Fruit fly (Drosophila melanogaster) whole organism, embryonic: ENCODE measurements around the gene Uro.

Experiments used
- CG11085 ChIP-seq: fragments of 200-800 bp; sonication (Bioruptor generic); IDR thresholded peaks from 2 replicates; pipeline ENCODE4 v1.3.6; 2022; ENCODE audit warnings: missing biosample characterization, missing genetic modification characterization
- CG12219 ChIP-seq: fragments of 200-800 bp; sonication (Bioruptor generic); optimal IDR thresholded peaks from 3 replicates; lab custom pipeline; 2018; ENCODE audit warnings: missing biosample characterization, mild to moderate bottlenecking, missing genetic modification characterization
- CG12236 ChIP-seq: fragments of 200-800 bp; sonication (Bioruptor generic); optimal IDR thresholded peaks from 2 replicates; lab custom pipeline; 2016; ENCODE audit warnings: missing biosample characterization, missing genetic modification characterization
- CG13775 ChIP-seq: fragments of 200-800 bp; sonication (Bioruptor generic); optimal IDR thresholded peaks from 3 replicates; lab custom pipeline; 2017; ENCODE audit warnings: missing biosample characterization, mild to moderate bottlenecking, missing genetic modification characterization
- CG17328 ChIP-seq: fragments of 200-800 bp; sonication (Bioruptor generic); IDR thresholded peaks from 2 replicates; pipeline ENCODE4 v1.3.6; 2022; ENCODE audit warnings: missing biosample characterization, missing genetic modification characterization
- CG1832 ChIP-seq: fragments of 200-800 bp; sonication (Bioruptor generic); optimal IDR thresholded peaks from 2 replicates; lab custom pipeline; 2017; ENCODE audit warnings: missing biosample characterization, mild to moderate bottlenecking, missing genetic modification characterization, inconsistent platforms
- CG18619 ChIP-seq: fragments of 200-800 bp; sonication (Bioruptor generic); optimal IDR thresholded peaks from 3 replicates; lab custom pipeline; 2017; ENCODE audit warnings: missing biosample characterization, mild to moderate bottlenecking, missing genetic modification characterization
- CG2889 ChIP-seq: fragments of 200-800 bp; sonication (Bioruptor generic); IDR thresholded peaks from 3 replicates; pipeline ENCODE4 v1.3.6; 2022; ENCODE audit warnings: missing biosample characterization, missing genetic modification characterization
- CG32767 ChIP-seq: fragments of 200-800 bp; sonication (Bioruptor generic); IDR thresholded peaks from 2 replicates; pipeline ENCODE4 v1.3.6; 2022; ENCODE audit warnings: missing biosample characterization, missing genetic modification characterization
- CG33557 ChIP-seq: fragments of 200-800 bp; sonication (Bioruptor generic); optimal IDR thresholded peaks from 2 replicates; lab custom pipeline; 2019; ENCODE audit warnings: missing biosample characterization, mild to moderate bottlenecking, missing genetic modification characterization, moderate library complexity
- CG3407 ChIP-seq: fragments of 200-800 bp; sonication (Bioruptor generic); optimal IDR thresholded peaks from 2 replicates; lab custom pipeline; 2018; ENCODE audit warnings: missing biosample characterization, mild to moderate bottlenecking, missing genetic modification characterization
- CG4820 ChIP-seq: fragments of 200-800 bp; sonication (Bioruptor generic); optimal IDR thresholded peaks from 3 replicates; lab custom pipeline; 2016; ENCODE audit warnings: missing biosample characterization, missing genetic modification characterization
- CG5245 ChIP-seq: fragments of 200-800 bp; sonication (Bioruptor generic); optimal IDR thresholded peaks from 3 replicates; lab custom pipeline; 2016; ENCODE audit warnings: missing biosample characterization, missing genetic modification characterization
- CG7556 ChIP-seq: fragments of 200-800 bp; sonication (Bioruptor generic); optimal IDR thresholded peaks from 2 replicates; lab custom pipeline; 2017; ENCODE audit warnings: missing biosample characterization, mild to moderate bottlenecking, missing genetic modification characterization
- Chrac-16 ChIP-seq: fragments of 200-800 bp; sonication (Bioruptor generic); optimal IDR thresholded peaks from 3 replicates; lab custom pipeline; 2016; ENCODE audit warnings: missing biosample characterization, missing genetic modification characterization
- D ChIP-seq, 2 experiments: fragments of 200-800 bp in 1 of 2; fragments of >200 bp in 1 of 2; sonication (Bioruptor generic) in 1 of 2; optimal IDR thresholded peaks; 2 replicates in 1 of 2; 3 replicates in 1 of 2; lab custom pipeline; 2017; ENCODE audit warnings: mild to moderate bottlenecking in 1 of 2, missing biosample characterization in 1 of 2, missing genetic modification characterization in 1 of 2, missing genetic modification reagents in 1 of 2
- Dad ChIP-seq: fragments of 200-800 bp; sonication (Bioruptor generic); optimal IDR thresholded peaks from 3 replicates; lab custom pipeline; 2016; ENCODE audit warnings: missing biosample characterization, missing genetic modification characterization
- Dp ChIP-seq: fragments of 200-800 bp; sonication (Bioruptor generic); optimal IDR thresholded peaks from 2 replicates; lab custom pipeline; 2018; ENCODE audit warnings: missing biosample characterization, mild to moderate bottlenecking, missing genetic modification characterization, moderate library complexity
- E2f1 ChIP-seq: fragments of 200-800 bp; sonication (Bioruptor generic); IDR thresholded peaks from 2 replicates; pipeline ENCODE4 v1.3.6; 2022; ENCODE audit warnings: missing biosample characterization, missing genetic modification characterization
- Ets65A ChIP-seq: fragments of 200-800 bp; sonication (Bioruptor generic); peaks from one replicate; lab custom pipeline; 2016; ENCODE audit warnings: missing biosample characterization, missing genetic modification characterization
- Hmr ChIP-seq: fragments of 200-800 bp; sonication (Bioruptor generic); optimal IDR thresholded peaks from 3 replicates; lab custom pipeline; 2017; ENCODE audit warnings: mild to moderate bottlenecking, missing biosample characterization, missing genetic modification reagents, missing genetic modification characterization
- Lhr ChIP-seq: fragments of 200-800 bp; sonication (Bioruptor generic); optimal IDR thresholded peaks from 3 replicates; lab custom pipeline; 2017; ENCODE audit warnings: mild to moderate bottlenecking, missing biosample characterization, missing genetic modification reagents, missing genetic modification characterization
- MBD-R2 ChIP-seq: fragments of 200-800 bp; sonication (Bioruptor generic); IDR thresholded peaks from 2 replicates; pipeline ENCODE4 v1.3.6; 2022; ENCODE audit warnings: missing biosample characterization, missing genetic modification characterization
- Mrtf ChIP-seq: fragments of 200-800 bp; sonication (Bioruptor generic); IDR thresholded peaks from 3 replicates; pipeline ENCODE4 v1.3.6; 2022; ENCODE audit warnings: missing biosample characterization, missing genetic modification characterization
- Oaz ChIP-seq: fragments of 200-800 bp; sonication (Bioruptor generic); IDR thresholded peaks from 2 replicates; pipeline ENCODE4 v1.3.6; 2022; ENCODE audit warnings: missing biosample characterization, missing genetic modification characterization
- Side ChIP-seq: fragments of 200-800 bp; sonication (Bioruptor generic); optimal IDR thresholded peaks from 2 replicates; lab custom pipeline; 2016; ENCODE audit warnings: missing biosample characterization, missing genetic modification characterization
- Six4 ChIP-seq: fragments of 200-800 bp; sonication (Bioruptor generic); optimal IDR thresholded peaks from 2 replicates; lab custom pipeline; 2016; ENCODE audit warnings: missing biosample characterization, missing genetic modification characterization
- Sry-β ChIP-seq: fragments of 200-800 bp; sonication (Bioruptor generic); optimal IDR thresholded peaks from 2 replicates; lab custom pipeline; 2018; ENCODE audit warnings: missing biosample characterization, mild to moderate bottlenecking, missing genetic modification characterization, moderate library complexity
- Xrp1 ChIP-seq: fragments of 200-800 bp; sonication (Bioruptor generic); IDR thresholded peaks from 2 replicates; pipeline ENCODE4 v1.3.6; 2022; ENCODE audit warnings: missing biosample characterization, missing genetic modification characterization
- ato ChIP-seq: fragments of 200-800 bp; sonication (Bioruptor generic); IDR thresholded peaks from 2 replicates; pipeline ENCODE4 v1.3.6; 2022; ENCODE audit warnings: missing biosample characterization, missing genetic modification characterization; ENCODE audit not compliant: partially characterized antibody
- bab2 ChIP-seq: fragments of 200-800 bp; sonication (Bioruptor generic); optimal IDR thresholded peaks from 2 replicates; lab custom pipeline; 2016; ENCODE audit warnings: missing biosample characterization, missing genetic modification characterization
- bcd ChIP-seq: fragments of 200-800 bp; sonication (Bioruptor generic); optimal IDR thresholded peaks from 2 replicates; lab custom pipeline; 2017; ENCODE audit warnings: missing biosample characterization, mild to moderate bottlenecking, missing genetic modification characterization
- ci ChIP-seq: fragments of 200-800 bp; sonication (Bioruptor generic); IDR thresholded peaks from 3 replicates; pipeline ENCODE4 v1.3.6; 2022; ENCODE audit warnings: missing biosample characterization, missing genetic modification characterization
- da ChIP-seq: fragments of 200-800 bp; sonication (Bioruptor generic); optimal IDR thresholded peaks from 2 replicates; lab custom pipeline; 2016; ENCODE audit warnings: missing biosample characterization, missing genetic modification characterization
- gcm ChIP-seq: fragments of 200-800 bp; sonication (Bioruptor generic); optimal IDR thresholded peaks from 2 replicates; lab custom pipeline; 2019; ENCODE audit warnings: missing biosample characterization, mild to moderate bottlenecking, missing genetic modification characterization, moderate library complexity
- grn ChIP-seq: fragments of 200-800 bp; sonication (Bioruptor generic); optimal IDR thresholded peaks from 3 replicates; lab custom pipeline; 2017; ENCODE audit warnings: missing biosample characterization, missing genetic modification characterization
- lab ChIP-seq: fragments of 200-800 bp; sonication (Bioruptor generic); optimal IDR thresholded peaks from 3 replicates; lab custom pipeline; 2017; ENCODE audit warnings: missing biosample characterization, missing genetic modification characterization, mild to moderate bottlenecking, moderate library complexity, missing genetic modification reagents
- lbe ChIP-seq: fragments of 200-800 bp; sonication (Bioruptor generic); optimal IDR thresholded peaks from 2 replicates; lab custom pipeline; 2016; ENCODE audit warnings: missing biosample characterization, mild to moderate bottlenecking, missing genetic modification characterization
- lilli ChIP-seq: fragments of 200-800 bp; sonication (Bioruptor generic); optimal IDR thresholded peaks from 3 replicates; lab custom pipeline; 2016; ENCODE audit warnings: missing biosample characterization, missing genetic modification characterization
- odd ChIP-seq: fragments of 200-800 bp; sonication (Bioruptor generic); optimal IDR thresholded peaks from 2 replicates; lab custom pipeline; 2017; ENCODE audit warnings: missing biosample characterization, mild to moderate bottlenecking, missing genetic modification characterization
- peb ChIP-seq: fragments of 200-800 bp; sonication (Bioruptor generic); IDR thresholded peaks from 2 replicates; pipeline ENCODE4 v1.3.6; 2022; ENCODE audit warnings: missing biosample characterization, missing genetic modification characterization
- sc ChIP-seq, 3 experiments: fragments of >200 bp in 2 of 3; fragments of 200-800 bp in 1 of 3; sonication (Bioruptor generic) in 1 of 3; optimal IDR thresholded peaks; 2 replicates in 2 of 3; 3 replicates in 1 of 3; lab custom pipeline; 2017; ENCODE audit warnings: mild to moderate bottlenecking in 1 of 3, missing biosample characterization in 1 of 3, missing genetic modification characterization in 1 of 3, missing genetic modification reagents in 1 of 3
- seq ChIP-seq: fragments of 200-800 bp; sonication (Bioruptor generic); IDR thresholded peaks from 2 replicates; pipeline ENCODE4 v1.3.6; 2022; ENCODE audit warnings: missing biosample characterization, missing genetic modification characterization
- shn ChIP-seq: fragments of 200-800 bp; sonication (Bioruptor generic); optimal IDR thresholded peaks from 3 replicates; lab custom pipeline; 2016; ENCODE audit warnings: missing biosample characterization, missing genetic modification characterization
- stwl ChIP-seq: fragments of 200-800 bp; sonication (Bioruptor generic); optimal IDR thresholded peaks from 3 replicates; lab custom pipeline; 2018; ENCODE audit warnings: missing biosample characterization, mild to moderate bottlenecking, missing genetic modification characterization, moderate library complexity
- tna ChIP-seq: fragments of 200-800 bp; sonication (Bioruptor generic); IDR thresholded peaks from 2 replicates; pipeline ENCODE4 v1.3.6; 2022; ENCODE audit warnings: missing biosample characterization, missing genetic modification characterization; ENCODE audit not compliant: partially characterized antibody
- trh ChIP-seq: fragments of 200-800 bp; sonication (Bioruptor generic); optimal IDR thresholded peaks from 2 replicates; lab custom pipeline; 2016; ENCODE audit warnings: missing biosample characterization, missing genetic modification characterization
- unc-4 ChIP-seq: fragments of 200-800 bp; sonication (Bioruptor generic); IDR thresholded peaks from 2 replicates; pipeline ENCODE4 v1.3.6; 2022; ENCODE audit warnings: missing biosample characterization, missing genetic modification characterization; ENCODE audit not compliant: partially characterized antibody
- usp ChIP-seq: fragments of >200 bp; optimal IDR thresholded peaks from 2 replicates; lab custom pipeline; 2017; ENCODE audit warnings: missing biosample characterization, missing genetic modification characterization

The Uro gene

DNA sequence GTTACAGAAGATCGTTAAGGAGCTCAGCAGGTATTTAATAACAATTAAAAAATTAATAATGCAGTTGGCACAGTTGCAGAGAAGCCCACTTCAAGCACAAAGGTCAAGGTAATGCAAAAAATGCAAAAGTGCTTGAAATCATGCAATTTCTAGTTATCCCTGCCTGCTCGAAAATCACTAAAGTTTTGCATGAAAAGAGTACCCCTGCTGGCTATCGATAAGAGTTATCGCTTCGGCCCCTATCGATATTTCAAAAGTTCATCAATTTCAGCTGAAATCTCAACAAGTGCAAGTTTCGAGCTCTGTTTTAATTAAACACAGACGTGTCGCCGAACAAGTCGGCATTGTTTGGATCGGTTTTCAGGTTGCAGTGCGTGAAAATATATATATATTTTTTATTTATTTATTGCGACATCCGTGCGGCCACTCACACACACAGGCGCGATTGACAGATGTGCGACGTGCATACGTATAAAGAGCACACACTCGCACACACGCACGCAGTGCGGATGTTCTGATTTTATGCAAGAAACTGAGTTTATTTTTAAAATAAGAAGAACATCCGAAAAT is 41.5 kb downstream of the Uro start (continued):
- TF ChIP-seq shn (GFP tag; lab: Kevin White, UChicago): peak; percentile 46
- no peak for TF ChIP-seq Six4
- peak; percentile 42 for TF ChIP-seq lbe
- peak; percentile 89 for TF ChIP-seq stwl (tag; lab: Kevin White, UChicago)
- TF ChIP-seq tna (GFP tag; lab: Robert Waterston, UW): peak; percentile 67
- no peak for TF ChIP-seq CG12236 (GFP tag; lab: Kevin White, UChicago)
- peak; percentile 54 for TF ChIP-seq bcd (GFP tag; lab: Kevin White, UChicago)
- peak; percentile 22 for TF ChIP-seq Sry-β (GFP tag; lab: Kevin White, UChicago)
- 0 out of 3 replicates have a peak, but pooled peaks have one; percentile 47 for TF ChIP-seq Mrtf
- peak; percentile 43 for TF ChIP-seq Side
- peak; percentile 17 for TF ChIP-seq Dp
- no peak for TF ChIP-seq CG1832 (GFP tag; lab: Kevin White, UChicago)
- TF ChIP-seq CG2889: no peak
- TF ChIP-seq da (GFP tag; lab: Kevin White, UChicago): no peak
- peak; percentile 81 for TF ChIP-seq unc-4 (GFP tag; lab: Robert Waterston, UW)
- TF ChIP-seq Chrac-16: peak; percentile 34
- no peak for TF ChIP-seq CG3407 (GFP tag; lab: Kevin White, UChicago)
- peak; percentile 68 for TF ChIP-seq Xrp1 (GFP tag; lab: Robert Waterston, UW)
- peak; percentile 66 for TF ChIP-seq Hmr
- TF ChIP-seq CG17328 (GFP tag; lab: Robert Waterston, UW): peak; percentile 50; the same call in 1 of the 2 replicates
- TF ChIP-seq CG12219 (GFP tag; lab: Kevin White, UChicago): peak; percentile 10
- TF ChIP-seq Oaz (GFP tag; lab: Robert Waterston, UW): peak; percentile 43; the same call in 1 of the 2 replicates
- TF ChIP-seq CG18619 (GFP tag; lab: Kevin White, UChicago): no peak
- peak; percentile 84 for TF ChIP-seq ato
- peak; percentile 50; the same call in 1 of the 2 replicates for TF ChIP-seq CG32767 (GFP tag; lab: Robert Waterston, UW)
- TF ChIP-seq Lhr: no peak
- TF ChIP-seq lab: no peak
- peak; percentile 2 for TF ChIP-seq CG33557
- TF ChIP-seq gcm (GFP tag; lab: Kevin White, UChicago): no peak
- peak; percentile 72 for TF ChIP-seq Dad (GFP tag; lab: Kevin White, UChicago)
- TF ChIP-seq trh: no peak
- 0 out of 2 replicates have a peak, but pooled peaks have one; percentile 39 for TF ChIP-seq CG11085 (GFP tag; lab: Robert Waterston, UW)
- TF ChIP-seq grn: no peak
- TF ChIP-seq bab2 (GFP tag; lab: Kevin White, UChicago): peak; percentile 32
- no peak for TF ChIP-seq usp (GFP tag; lab: Kevin White, UChicago)
- peak; percentile 82 for TF ChIP-seq CG13775
- peak; percentile 18; the same call in 1 of the 2 replicates for TF ChIP-seq E2f1 (GFP tag; lab: Robert Waterston, UW)
- peak; percentile 79 for TF ChIP-seq ci (GFP tag; lab: Robert Waterston, UW)
- no peak for TF ChIP-seq D (optimal IDR thresholded peaks at IDR 0.05; lab: Kevin White, UChicago)
- peak; percentile 40 for TF ChIP-seq D (GFP tag; optimal IDR thresholded peaks at IDR 0.05; lab: Kevin White, UChicago)
- TF ChIP-seq seq (GFP tag; lab: Robert Waterston, UW): peak; percentile 62
- no peak for TF ChIP-seq sc (optimal IDR thresholded peaks at IDR 0.05; lab: Kevin White, UChicago)
- peak; percentile 24 for TF ChIP-seq sc (GFP tag; optimal IDR thresholded peaks at IDR 0.05; lab: Kevin White, UChicago)
- no peak for TF ChIP-seq odd (GFP tag; lab: Kevin White, UChicago)
- TF ChIP-seq lilli (GFP tag; lab: Kevin White, UChicago): peak; percentile 78
- TF ChIP-seq MBD-R2 (GFP tag; lab: Robert Waterston, UW): peak; percentile 74
- peak; percentile 33 for TF ChIP-seq CG7556 (GFP tag; lab: Kevin White, UChicago)
- peak; percentile 92 for TF ChIP-seq Ets65A (GFP tag; lab: Kevin White, UChicago)
- TF ChIP-seq CG4820 (GFP tag; lab: Kevin White, UChicago): peak; percentile 35
- peak; percentile 10 for TF ChIP-seq CG5245
- TF ChIP-seq peb (GFP tag; lab: Robert Waterston, UW): 0 out of 2 replicates have a peak, but pooled peaks have one; percentile 37
